Worm (Caenorhabditis elegans): ENCODE data around the gene srd-48.

ce11 chrX:12352872-12353271 lies 17.0 kb downstream of the srd-48 start, which contains the start of gene F42F12.4:
- TF ChIP-seq pha-2 (tag; optimal IDR thresholded peaks at IDR 0.05), result no peak
- no peak for TF ChIP-seq elt-2 (tag; optimal IDR thresholded peaks at IDR 0.05)
- no peak for TF ChIP-seq hlh-13 (GFP tag; optimal IDR thresholded peaks at IDR 0.05)
- no peak for TF ChIP-seq ceh-31 (tag; optimal IDR thresholded peaks at IDR 0.05)
- no peak for TF ChIP-seq dve-1 (tag; optimal IDR thresholded peaks at IDR 0.05)
- TF ChIP-seq dmd-4 (tag; optimal IDR thresholded peaks at IDR 0.05; ENCODE audit: borderline replicate concordance), result no peak
- TF ChIP-seq lin-11 (tag; optimal IDR thresholded peaks at IDR 0.05), result no peak
- no peak for TF ChIP-seq pqm-1 (tag; optimal IDR thresholded peaks at IDR 0.05)
- TF ChIP-seq ama-1 (optimal IDR thresholded peaks at IDR 0.05), result no peak
- no peak for TF ChIP-seq che-1 (tag; optimal IDR thresholded peaks at IDR 0.05)
- TF ChIP-seq gmeb-2 (tag; optimal IDR thresholded peaks at IDR 0.05), result no peak
- no peak for TF ChIP-seq rnt-1 (tag; optimal IDR thresholded peaks at IDR 0.05)
- no peak for TF ChIP-seq pha-4 (tag; optimal IDR thresholded peaks at IDR 0.05)
- TF ChIP-seq F13H6.1 (tag; optimal IDR thresholded peaks at IDR 0.05), result no peak

Measured in whole organism, late embryonic.